Worm (Caenorhabditis elegans): Measurements from ENCODE around the gene str-232.
"Not testable (repeated sequence)": the region's sequence is repeated elsewhere in the genome, so short reads cannot be mapped to it uniquely, and the experiment has no call there.

Gene str-232

DNA sequence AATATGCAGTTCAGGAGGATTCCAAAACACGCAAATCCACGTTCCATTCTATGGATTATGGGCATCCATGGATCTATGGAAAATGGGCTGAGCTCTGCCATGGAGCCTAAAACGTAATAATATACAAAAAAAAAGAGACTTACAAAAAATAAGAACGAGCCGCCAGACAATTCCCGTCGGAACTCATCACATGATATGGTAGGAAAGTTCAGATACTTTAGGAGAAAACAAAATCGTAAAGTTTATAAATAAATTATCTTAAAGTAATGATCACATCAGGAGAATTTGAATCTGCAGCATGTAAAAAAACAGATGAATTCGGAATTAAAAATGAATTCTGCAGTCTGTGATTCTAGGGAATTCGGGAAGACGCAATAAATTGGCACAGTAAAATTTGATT lies at the start of gene str-232:
Gene str-232 (minus strand): TSS at position 101 of the 400 bp plus-strand sequence.
- TF ChIP-seq unc-62 (GFP tag; optimal IDR thresholded peaks at IDR 0.05): no peak

DNA sequence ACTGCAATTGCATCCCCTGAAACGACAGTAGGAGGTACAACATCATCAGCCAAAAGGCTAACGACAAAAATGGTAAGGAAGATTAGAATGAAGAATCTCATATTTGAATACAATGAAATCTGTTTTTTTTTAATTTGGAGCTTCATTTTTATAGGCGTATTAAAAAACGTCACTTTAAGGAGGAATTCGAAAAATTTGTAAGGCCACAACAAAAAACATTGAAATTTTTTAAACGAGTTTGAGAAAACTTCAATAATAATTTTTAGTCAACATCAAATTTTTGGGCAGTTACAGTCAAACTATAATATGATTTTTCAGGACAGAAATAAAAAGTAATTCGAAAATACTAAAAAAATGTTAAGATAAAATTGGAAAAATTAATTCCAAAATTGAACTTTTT lies 47.2 kb upstream of the str-232 start, which contains the start of gene F14H3.14:
Gene F14H3.14 (minus strand): TSS at position 101 of the 400 bp plus-strand sequence.
- no peak for TF ChIP-seq unc-62 (GFP tag; optimal IDR thresholded peaks at IDR 0.05)

DNA sequence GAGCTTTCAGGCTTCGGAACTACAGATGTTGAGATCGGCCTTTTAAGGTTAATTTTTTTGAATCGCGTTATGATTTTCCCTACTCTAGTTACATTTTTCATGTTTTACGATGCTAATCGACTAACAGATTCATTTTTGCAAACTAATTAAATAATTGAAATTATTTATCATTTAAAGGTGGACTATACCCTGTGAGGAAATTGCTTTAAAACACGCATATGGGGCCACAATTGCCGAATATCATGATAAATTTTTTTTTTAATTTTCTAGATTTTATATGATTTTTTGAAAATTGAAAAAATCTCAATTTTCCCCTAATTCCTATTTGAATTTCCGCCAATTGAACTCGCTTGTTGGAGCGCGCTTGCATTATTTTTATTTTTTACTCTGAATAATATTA lies 46.4 kb upstream of the str-232 start, which contains the start of gene fbxa-100:
Gene fbxa-100 (minus strand): TSS at position 101 of the 400 bp plus-strand sequence.
- TF ChIP-seq unc-62 (GFP tag; optimal IDR thresholded peaks at IDR 0.05): no peak

DNA sequence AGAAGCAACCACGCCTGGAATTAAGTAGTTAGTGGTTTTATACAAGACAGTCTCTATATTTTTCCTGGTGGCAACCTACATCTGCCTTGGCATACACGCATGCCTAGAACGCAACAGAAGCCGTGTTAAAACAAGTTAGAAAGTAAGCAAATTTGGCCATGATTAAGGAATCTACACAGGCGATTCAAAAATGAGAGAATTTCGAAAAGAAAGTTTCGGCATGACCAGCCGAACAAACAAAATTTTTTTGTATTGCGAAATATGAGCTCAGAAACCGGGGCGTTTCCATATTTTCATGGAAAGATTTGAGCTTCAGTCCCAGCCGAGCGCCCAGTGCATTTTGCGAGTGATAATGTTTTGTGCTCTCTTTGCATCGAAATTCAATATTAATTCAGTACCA lies 44.6 kb upstream of the str-232 start, which contains the start of gene F14H3.15:
Gene F14H3.15 (minus strand): TSS at position 101 of the 400 bp plus-strand sequence.
- TF ChIP-seq unc-62 (GFP tag; optimal IDR thresholded peaks at IDR 0.05): no peak

DNA sequence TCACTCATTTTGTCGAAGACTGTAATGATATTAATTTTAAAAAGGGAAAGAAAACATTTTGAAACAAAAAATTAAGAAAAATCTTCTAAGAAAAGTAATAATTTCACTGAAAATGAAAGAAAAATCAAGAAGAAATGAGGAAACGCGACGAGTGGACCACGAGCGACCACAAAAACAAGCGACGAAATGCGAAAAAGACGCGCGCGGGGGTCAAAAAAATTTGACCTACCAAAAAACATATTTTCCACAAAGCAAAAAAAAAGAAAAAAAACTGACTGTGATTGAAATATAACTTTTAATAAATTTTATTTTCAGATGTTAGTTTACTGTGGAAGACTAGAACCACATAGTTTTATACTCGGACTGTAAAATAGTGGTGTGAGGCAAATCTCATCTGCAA lies 43.3 kb upstream of the str-232 start, which contains the start of gene F14H3.6:
Gene F14H3.6 (minus strand): TSS at position 22 of the 400 bp plus-strand sequence.
- TF ChIP-seq unc-62 (GFP tag; optimal IDR thresholded peaks at IDR 0.05): no peak

DNA sequence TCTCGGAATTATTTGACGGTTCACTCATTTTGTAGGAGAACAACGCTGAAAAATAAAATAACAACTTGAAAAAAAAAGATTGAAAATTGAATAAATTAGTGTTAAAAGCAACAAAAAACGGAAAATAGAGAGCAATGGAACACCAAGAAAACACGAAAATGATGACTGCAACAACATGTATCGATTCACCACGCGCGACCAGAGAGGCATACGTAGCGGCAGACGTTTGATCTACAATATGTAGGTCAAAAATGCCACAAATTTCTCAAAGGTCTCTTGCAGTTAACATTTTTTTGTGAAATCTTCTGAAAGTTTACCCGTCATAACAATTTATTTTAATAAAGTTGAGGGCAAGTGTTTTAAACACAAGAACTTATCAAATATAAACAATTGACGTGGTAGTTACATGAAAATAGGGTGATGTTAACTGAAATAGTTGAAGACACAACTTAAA lies 41.5 kb upstream of the str-232 start, which contains the start of gene F14H3.5:
Gene F14H3.5 (minus strand): TSS at position 51 of the 454 bp plus-strand sequence.
- TF ChIP-seq unc-62 (GFP tag; optimal IDR thresholded peaks at IDR 0.05): no peak

DNA sequence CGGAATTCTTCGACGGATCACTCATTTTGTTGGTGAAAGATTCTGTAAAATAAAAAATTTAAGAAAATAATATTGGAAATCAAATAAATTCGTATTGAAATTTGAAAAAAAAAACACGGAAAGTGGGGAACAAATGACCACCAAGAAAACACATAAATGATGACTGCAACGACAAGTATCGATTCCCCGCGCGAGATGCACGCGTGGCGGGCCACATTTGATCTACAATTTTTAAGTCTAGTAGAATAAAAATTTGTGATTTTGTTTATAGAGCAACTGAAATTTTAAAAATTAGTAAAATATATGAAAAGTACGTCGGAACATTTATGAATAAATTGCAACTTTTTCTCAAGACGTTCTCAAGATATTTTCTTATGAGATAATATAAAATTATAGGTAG lies 39.5 kb upstream of the str-232 start, which contains the start of gene F14H3.4:
Gene F14H3.4 (minus strand): TSS at position 42 of the 400 bp plus-strand sequence.
- TF ChIP-seq unc-62 (GFP tag; optimal IDR thresholded peaks at IDR 0.05): no peak

DNA sequence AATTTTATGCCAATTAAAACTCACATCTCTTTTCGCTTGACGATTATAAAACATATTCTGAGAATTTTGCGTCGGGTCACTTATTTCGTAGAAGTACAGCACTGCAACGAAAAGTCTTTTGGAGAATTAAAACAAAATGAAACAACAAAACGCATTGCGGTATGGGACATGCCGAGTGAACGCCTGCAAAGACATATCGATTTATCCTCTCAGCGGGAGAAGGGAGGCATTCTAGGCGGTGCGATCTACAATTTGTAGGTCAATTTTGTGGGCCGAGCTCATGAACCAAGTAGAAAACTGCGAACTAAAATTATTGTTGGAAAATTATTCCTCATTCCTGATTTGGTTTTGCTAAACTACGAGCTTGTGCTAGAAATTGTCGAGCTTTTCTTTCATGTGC lies 37.8 kb upstream of the str-232 start, which contains the start of gene F14H3.3:
Gene F14H3.3 (minus strand): TSS at position 101 of the 400 bp plus-strand sequence.
- no peak for TF ChIP-seq unc-62 (GFP tag; optimal IDR thresholded peaks at IDR 0.05)

DNA sequence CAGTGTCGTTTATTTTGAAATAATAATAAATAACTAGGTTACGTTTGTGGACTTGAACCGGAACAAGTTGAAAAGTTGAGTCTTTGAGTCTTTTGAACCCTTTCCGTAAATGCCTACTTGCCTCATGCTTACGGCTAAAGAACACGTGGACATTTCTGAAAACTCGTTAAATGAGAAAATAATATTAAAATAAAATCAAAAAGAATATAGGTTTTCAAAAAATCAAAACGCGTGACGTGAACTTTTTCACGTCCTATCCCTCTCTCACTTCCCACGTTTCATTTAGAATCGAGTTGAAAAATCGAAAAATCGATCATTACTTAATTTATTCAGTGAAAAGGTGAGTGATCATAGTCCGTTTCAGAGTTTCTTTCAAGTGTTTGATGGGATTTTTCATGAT lies 33.6 kb upstream of the str-232 start, which contains the start of gene best-12:
Gene best-12 (plus strand): TSS at position 301 of the 400 bp plus-strand sequence.
- no peak for TF ChIP-seq unc-62 (GFP tag; optimal IDR thresholded peaks at IDR 0.05)

DNA sequence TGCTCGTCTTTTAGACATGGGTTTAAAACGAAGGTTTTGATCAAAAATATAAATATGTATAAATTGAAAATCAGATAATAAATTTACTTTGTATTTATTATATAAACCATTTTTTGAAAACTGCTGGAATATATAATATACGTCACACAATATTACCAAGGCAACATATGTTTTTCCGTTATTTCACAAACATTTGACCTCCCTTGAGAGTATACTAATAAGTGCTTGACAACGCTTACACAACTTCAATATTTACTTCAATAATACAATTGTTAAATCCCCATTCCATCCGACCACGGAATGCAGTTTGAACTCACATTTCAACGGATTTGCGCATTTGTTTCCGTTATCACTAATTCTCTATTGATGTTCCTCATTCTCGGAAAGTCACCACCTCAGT lies 32.0 kb upstream of the str-232 start, which contains the start of gene str-198:
Gene str-198 (plus strand): TSS at position 301 of the 400 bp plus-strand sequence.
- TF ChIP-seq unc-62 (GFP tag; optimal IDR thresholded peaks at IDR 0.05): no peak

DNA sequence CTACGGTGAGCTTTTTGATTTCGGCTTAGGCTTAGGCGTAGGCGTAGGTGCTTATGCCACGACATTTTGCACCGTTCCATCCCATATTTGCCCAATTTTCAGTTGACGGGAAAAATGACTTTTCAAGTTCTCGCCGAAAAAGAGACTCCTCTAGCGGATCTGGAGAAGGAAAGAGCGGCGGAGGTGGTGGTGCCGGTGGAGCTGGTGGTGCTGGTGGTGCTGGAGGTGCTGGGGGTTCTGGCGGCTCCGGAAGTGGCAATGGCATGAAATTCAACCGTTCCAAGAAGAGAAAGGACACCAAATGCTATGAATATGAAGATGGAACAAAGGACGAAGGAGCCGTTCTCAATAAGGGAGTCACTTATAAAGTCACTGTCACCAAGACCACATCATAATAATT lies 31.5 kb upstream of the str-232 start:
- TF ChIP-seq unc-62 (GFP tag; optimal IDR thresholded peaks at IDR 0.05): no peak

DNA sequence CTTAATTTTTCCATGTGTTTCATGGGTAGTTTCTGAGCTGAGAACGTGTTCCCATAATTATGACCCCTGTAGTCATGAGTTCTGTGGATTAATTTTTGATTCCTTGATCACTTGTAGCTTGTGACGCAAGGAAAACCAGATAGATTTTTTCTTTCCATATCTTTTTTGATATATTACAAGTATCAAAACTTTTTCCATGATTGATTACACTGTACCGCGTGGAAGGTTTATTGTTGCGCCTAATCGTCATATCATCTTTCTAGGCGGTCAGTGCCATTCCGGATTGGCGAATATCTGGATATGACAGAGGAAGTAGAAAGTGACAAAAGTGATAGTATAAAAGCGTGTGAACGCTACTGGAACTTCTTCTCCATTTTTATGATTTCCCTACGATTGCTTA lies 31.0 kb upstream of the str-232 start, which contains the start of gene ZK285.2:
Gene ZK285.2 (plus strand): TSS at position 301 of the 400 bp plus-strand sequence.
- TF ChIP-seq unc-62 (GFP tag; optimal IDR thresholded peaks at IDR 0.05): no peak

DNA sequence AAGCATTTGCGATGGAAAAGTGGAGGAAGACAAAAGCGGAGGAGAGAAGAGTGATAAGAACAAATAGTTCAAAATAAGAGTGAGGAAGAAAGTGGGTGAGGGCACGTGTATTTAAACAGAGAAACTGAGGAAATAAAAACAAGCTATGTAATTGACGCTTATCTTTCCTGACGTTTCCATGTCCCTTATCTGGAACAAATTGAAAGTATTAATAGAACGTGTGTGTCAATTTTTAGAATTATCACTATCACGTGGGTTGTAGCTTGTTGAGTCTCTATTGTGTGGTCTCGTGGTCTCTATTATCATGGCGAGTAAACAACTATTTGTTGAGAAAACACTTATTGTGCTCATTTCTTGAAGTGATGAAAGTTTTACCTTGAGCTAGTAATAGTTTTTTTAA lies 30.3 kb upstream of the str-232 start, which contains the start of gene T10C6.15:
Gene T10C6.15 (minus strand): TSS at position 104 of the 400 bp plus-strand sequence.
- no peak for TF ChIP-seq unc-62 (GFP tag; optimal IDR thresholded peaks at IDR 0.05)

DNA sequence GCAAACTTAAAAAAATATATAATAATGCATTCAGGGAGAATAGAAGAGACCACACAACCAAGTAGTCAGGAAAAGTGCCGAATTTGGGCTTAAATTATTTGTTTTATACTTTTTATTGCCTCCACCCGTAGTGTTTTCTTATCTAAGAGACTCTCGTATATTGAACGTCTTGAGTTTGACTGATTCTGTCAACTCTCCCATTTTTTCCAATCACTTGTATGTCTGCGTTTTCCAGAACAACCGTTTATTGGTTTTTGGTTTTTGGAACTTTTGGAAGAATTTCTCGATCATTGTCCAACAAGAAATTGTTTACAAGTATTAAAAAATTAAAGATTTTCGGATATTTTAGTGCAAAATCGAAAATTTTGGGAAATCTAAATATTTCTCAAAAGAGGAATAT lies 28.1 kb upstream of the str-232 start:
- no peak for TF ChIP-seq unc-62 (GFP tag; optimal IDR thresholded peaks at IDR 0.05)

DNA sequence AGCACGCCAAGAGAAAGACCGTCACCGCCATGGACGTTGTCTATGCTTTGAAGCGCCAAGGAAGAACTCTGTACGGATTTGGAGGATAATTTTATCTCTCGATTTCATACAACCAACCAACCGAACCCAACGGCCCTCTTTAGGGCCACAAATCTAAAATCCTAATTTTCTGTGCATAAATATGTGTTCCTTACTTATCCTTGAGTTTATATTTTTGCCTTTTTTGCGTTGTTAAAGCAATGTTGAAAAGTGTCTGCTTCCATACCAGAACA lies 27.1 kb upstream of the str-232 start:
- no peak for TF ChIP-seq unc-62 (GFP tag; optimal IDR thresholded peaks at IDR 0.05)

DNA sequence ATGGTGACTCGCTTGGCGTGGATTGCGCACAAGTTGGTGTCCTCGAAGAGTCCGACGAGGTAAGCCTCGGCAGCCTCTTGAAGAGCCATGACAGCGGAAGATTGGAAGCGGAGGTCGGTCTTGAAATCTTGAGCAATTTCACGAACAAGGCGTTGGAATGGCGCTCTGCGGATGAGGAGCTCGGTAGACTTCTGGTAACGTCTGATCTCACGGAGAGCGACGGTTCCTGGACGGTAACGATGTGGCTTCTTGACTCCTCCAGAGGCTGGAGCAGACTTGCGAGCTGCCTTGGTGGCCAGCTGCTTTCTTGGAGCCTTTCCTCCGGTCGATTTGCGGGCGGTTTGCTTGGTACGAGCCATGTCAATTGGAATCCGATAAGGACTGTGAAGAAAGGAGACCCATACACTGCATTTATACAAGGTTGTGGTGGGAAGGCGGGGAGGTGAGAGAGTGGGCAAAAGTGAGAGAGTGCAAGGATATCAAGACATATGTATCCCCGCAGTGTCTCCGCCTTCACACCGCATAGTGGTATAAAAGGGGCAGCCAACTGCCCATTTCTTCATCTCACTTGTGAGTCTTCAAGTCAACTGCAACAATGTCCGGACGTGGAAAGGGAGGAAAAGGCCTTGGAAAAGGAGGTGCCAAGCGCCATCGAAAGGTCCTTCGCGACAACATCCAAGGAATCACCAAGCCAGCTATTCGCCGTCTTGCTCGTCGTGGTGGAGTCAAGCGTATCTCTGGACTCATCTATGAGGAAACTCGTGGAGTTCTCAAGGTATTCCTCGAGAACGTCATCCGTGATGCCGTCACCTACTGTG lies 26.6 kb upstream of the str-232 start, which contains the start of the genes his-2 and his-1:
Gene his-2 (minus strand): TSS at position 359 of the 818 bp plus-strand sequence.
Gene his-1 (plus strand): TSS at position 596 of the 818 bp plus-strand sequence.
- not testable (repeated sequence) for TF ChIP-seq unc-62 (GFP tag; optimal IDR thresholded peaks at IDR 0.05)
